Worm (Caenorhabditis elegans) whole organism, young adult: Measurements from ENCODE around the gene fbxa-164.

Source experiments
- D2030.7 ChIP-seq: fragments of 200-800 bp; sonication (Bioruptor generic); IDR thresholded peaks from 2 replicates; pipeline ENCODE4 v1.3.6; 2022; ENCODE audit warnings: missing genetic modification reagents, missing genetic modification characterization, missing compliant biosample characterization
- F33H1.4 ChIP-seq: fragments of 200-800 bp; sonication (Bioruptor generic); IDR thresholded peaks from 2 replicates; pipeline ENCODE4 v1.3.6; 2022; ENCODE audit warnings: missing genetic modification reagents, missing genetic modification characterization, missing compliant biosample characterization
- F49E8.2 ChIP-seq: sonication (generic microtip); optimal IDR thresholded peaks from 3 replicates; lab custom pipeline; 2017; ENCODE audit warnings: missing genetic modification characterization, mild to moderate bottlenecking, missing compliant biosample characterization, antibody characterized with exemption, moderate library complexity; ENCODE audit not compliant: insufficient read depth
- F52B5.7 ChIP-seq: sonication (generic microtip); optimal IDR thresholded peaks from 2 replicates; lab custom pipeline; 2016; ENCODE audit warnings: mild to moderate bottlenecking, missing genetic modification characterization, missing compliant biosample characterization
- Y67H2A.10 ChIP-seq: fragments of 200-800 bp; sonication (Bioruptor generic); conservative IDR thresholded peaks from 2 replicates; pipeline ENCODE4 v1.3.6; 2022; ENCODE audit warnings: missing genetic modification reagents, missing genetic modification characterization, missing compliant biosample characterization
- Y95B8A.8 ChIP-seq: fragments of 200-800 bp; sonication (Bioruptor generic); IDR thresholded peaks from 2 replicates; pipeline ENCODE4 v1.3.6; 2022; ENCODE audit warnings: missing genetic modification reagents, missing genetic modification characterization, missing compliant biosample characterization
- aptf-2 ChIP-seq: fragments of 200-800 bp; sonication (Bioruptor generic); conservative IDR thresholded peaks from 2 replicates; pipeline ENCODE4 v1.3.6; 2022; ENCODE audit warnings: missing genetic modification reagents, missing genetic modification characterization, missing compliant biosample characterization
- atf-7 ChIP-seq: sonication (generic microtip); optimal IDR thresholded peaks from 2 replicates; lab custom pipeline; 2017; ENCODE audit warnings: mild to moderate bottlenecking, missing genetic modification characterization, missing compliant biosample characterization
- attf-3 ChIP-seq: fragments of 200-800 bp; sonication (Bioruptor generic); conservative IDR thresholded peaks from 2 replicates; pipeline ENCODE4 v1.3.6; 2022; ENCODE audit warnings: missing genetic modification reagents, missing genetic modification characterization, missing compliant biosample characterization
- attf-5 ChIP-seq: fragments of 200-800 bp; sonication (Bioruptor generic); optimal IDR thresholded peaks from 2 replicates; lab custom pipeline; 2018; ENCODE audit warnings: mild to moderate bottlenecking, missing genetic modification characterization, missing compliant biosample characterization
- ccch-3 ChIP-seq: fragments of 200-800 bp; sonication (Bioruptor generic); optimal IDR thresholded peaks from 2 replicates; lab custom pipeline; 2018; ENCODE audit warnings: mild to moderate bottlenecking, missing genetic modification characterization, missing compliant biosample characterization
- ceh-40 ChIP-seq: fragments of 200-800 bp; sonication (Bioruptor generic); IDR thresholded peaks from 2 replicates; pipeline ENCODE4 v1.3.6; 2022; ENCODE audit warnings: missing genetic modification characterization, missing compliant biosample characterization
- ceh-91 ChIP-seq: fragments of 200-800 bp; sonication (Bioruptor generic); IDR thresholded peaks from 2 replicates; pipeline ENCODE4 v1.3.6; 2022; ENCODE audit warnings: missing genetic modification reagents, missing genetic modification characterization, missing compliant biosample characterization
- die-1 ChIP-seq: sonication (generic microtip); optimal IDR thresholded peaks from 2 replicates; lab custom pipeline; 2016; ENCODE audit warnings: missing genotype, mild to moderate bottlenecking, missing genetic modification characterization, missing compliant biosample characterization
- dox-1 ChIP-seq: fragments of 200-800 bp; sonication (Bioruptor generic); IDR thresholded peaks from 2 replicates; pipeline ENCODE4 v1.3.6; 2022; ENCODE audit warnings: missing genetic modification reagents, missing genetic modification characterization, missing compliant biosample characterization
- egl-18 ChIP-seq: fragments of 200-800 bp; sonication (Bioruptor generic); IDR thresholded peaks from 2 replicates; pipeline ENCODE4 v1.3.6; 2022; ENCODE audit warnings: missing genetic modification reagents, missing genetic modification characterization, missing compliant biosample characterization
- ekl-4 ChIP-seq: fragments of 200-800 bp; sonication (Bioruptor generic); IDR thresholded peaks from 2 replicates; pipeline ENCODE4 v1.3.6; 2022; ENCODE audit warnings: missing genetic modification reagents, missing genetic modification characterization, missing compliant biosample characterization
- hmg-1.2 ChIP-seq: fragments of 200-800 bp; sonication (Bioruptor generic); IDR thresholded peaks from 2 replicates; pipeline ENCODE4 v1.3.6; 2022; ENCODE audit warnings: missing genetic modification reagents, missing genetic modification characterization, missing compliant biosample characterization
- hmg-20 ChIP-seq: fragments of 200-800 bp; sonication (Bioruptor generic); IDR thresholded peaks from 2 replicates; pipeline ENCODE4 v1.3.6; 2022; ENCODE audit warnings: missing genetic modification reagents, missing genetic modification characterization, missing compliant biosample characterization
- hsf-1 ChIP-seq: fragments of 200-800 bp; sonication (Bioruptor generic); IDR thresholded peaks from 2 replicates; pipeline ENCODE4 v1.3.6; 2022; ENCODE audit warnings: missing genetic modification reagents, missing genetic modification characterization, missing compliant biosample characterization
- let-526 ChIP-seq: fragments of 200-800 bp; sonication (Bioruptor generic); IDR thresholded peaks from 2 replicates; pipeline ENCODE4 v1.3.6; 2022; ENCODE audit warnings: missing genetic modification reagents, missing genetic modification characterization, missing compliant biosample characterization
- let-607 ChIP-seq, 2 experiments: fragments of 200-800 bp in 1 of 2; sonication (Bioruptor generic) in 1 of 2; sonication (generic microtip) in 1 of 2; optimal IDR thresholded peaks; 2 replicates each; lab custom pipeline; 2016 to 2018; ENCODE audit warnings: mild to moderate bottlenecking in 2 of 2, missing compliant biosample characterization in 2 of 2, missing genetic modification characterization in 2 of 2, moderate library complexity in 2 of 2, missing genotype in 1 of 2
- lin-26 ChIP-seq: fragments of 200-800 bp; sonication (Bioruptor generic); IDR thresholded peaks from 2 replicates; pipeline ENCODE4 v1.3.6; 2022; ENCODE audit warnings: missing genetic modification reagents, missing genetic modification characterization, missing compliant biosample characterization
- lsl-1 ChIP-seq: fragments of 200-800 bp; sonication (Bioruptor generic); optimal IDR thresholded peaks from 2 replicates; lab custom pipeline; 2018; ENCODE audit warnings: mild to moderate bottlenecking, missing genetic modification characterization, moderate library complexity, missing compliant biosample characterization
- madf-6 ChIP-seq: fragments of 200-800 bp; sonication (Bioruptor generic); IDR thresholded peaks from 2 replicates; pipeline ENCODE4 v1.3.6; 2022; ENCODE audit warnings: missing genetic modification reagents, missing genetic modification characterization, missing compliant biosample characterization
- madf-8 ChIP-seq: fragments of 200-800 bp; sonication (Bioruptor generic); conservative IDR thresholded peaks from 2 replicates; pipeline ENCODE4 v1.3.6; 2022; ENCODE audit warnings: missing genetic modification reagents, missing genetic modification characterization, missing compliant biosample characterization
- mcd-1 ChIP-seq: fragments of 200-800 bp; sonication (Bioruptor generic); IDR thresholded peaks from 2 replicates; pipeline ENCODE4 v1.3.6; 2022; ENCODE audit warnings: missing genetic modification reagents, missing genetic modification characterization, missing compliant biosample characterization
- nhr-80 ChIP-seq: sonication (generic microtip); optimal IDR thresholded peaks from 2 replicates; lab custom pipeline; 2016; ENCODE audit warnings: missing genetic modification characterization, missing compliant biosample characterization
- pha-4 ChIP-seq: fragments of 150-350 bp; sonication (generic microtip); optimal IDR thresholded peaks from 2 replicates; lab custom pipeline; 2014; ENCODE audit warnings: missing biosample characterization, missing genetic modification reagents, missing genetic modification characterization
- rcor-1 ChIP-seq: fragments of 200-800 bp; sonication (Bioruptor generic); IDR thresholded peaks from 2 replicates; pipeline ENCODE4 v1.3.6; 2022; ENCODE audit warnings: missing genetic modification reagents, missing genetic modification characterization, missing compliant biosample characterization
- rec-8 ChIP-seq, 2 experiments: sonication (generic microtip); optimal IDR thresholded peaks; 2 replicates each; lab custom pipeline; 2016; ENCODE audit warnings: mild to moderate bottlenecking in 2 of 2, missing genetic modification characterization in 2 of 2, missing genetic modification reagents in 2 of 2, missing genotype in 2 of 2, missing biosample characterization in 1 of 2, missing compliant biosample characterization in 1 of 2, moderate library complexity in 1 of 2
- repo-1 ChIP-seq: sonication (generic microtip); optimal IDR thresholded peaks from 2 replicates; lab custom pipeline; 2017; ENCODE audit warnings: mild to moderate bottlenecking, missing genetic modification characterization, missing compliant biosample characterization
- tbp1 ChIP-seq: fragments of 200-800 bp; sonication (Bioruptor generic); optimal IDR thresholded peaks from 2 replicates; lab custom pipeline; 2018; ENCODE audit warnings: mild to moderate bottlenecking, missing genetic modification characterization, missing compliant biosample characterization

fbxa-164 gene

ce11 chrII:1613972-1614371 is at the start of gene fbxa-164:
fbxa-164 (minus strand) TSS chrII:1614072.
- TF ChIP-seq pha-4 (tag; lab: Kevin White, UChicago): no peak
- no peak for TF ChIP-seq lsl-1 (GFP tag; lab: Kevin White, UChicago)
- no peak for TF ChIP-seq egl-18 (GFP tag; lab: Robert Waterston, UW)
- TF ChIP-seq ccch-3 (GFP tag; lab: Kevin White, UChicago): no peak
- TF ChIP-seq atf-7: no peak
- TF ChIP-seq Y67H2A.10 (GFP tag; lab: Robert Waterston, UW): no peak
- TF ChIP-seq F49E8.2 (tag; lab: Kevin White, UChicago): no peak
- TF ChIP-seq ekl-4 (GFP tag; lab: Robert Waterston, UW): no peak
- TF ChIP-seq die-1: no peak
- TF ChIP-seq ceh-40: no peak
- no peak for TF ChIP-seq hsf-1
- no peak for TF ChIP-seq lin-26 (GFP tag; lab: Robert Waterston, UW)

DNA sequence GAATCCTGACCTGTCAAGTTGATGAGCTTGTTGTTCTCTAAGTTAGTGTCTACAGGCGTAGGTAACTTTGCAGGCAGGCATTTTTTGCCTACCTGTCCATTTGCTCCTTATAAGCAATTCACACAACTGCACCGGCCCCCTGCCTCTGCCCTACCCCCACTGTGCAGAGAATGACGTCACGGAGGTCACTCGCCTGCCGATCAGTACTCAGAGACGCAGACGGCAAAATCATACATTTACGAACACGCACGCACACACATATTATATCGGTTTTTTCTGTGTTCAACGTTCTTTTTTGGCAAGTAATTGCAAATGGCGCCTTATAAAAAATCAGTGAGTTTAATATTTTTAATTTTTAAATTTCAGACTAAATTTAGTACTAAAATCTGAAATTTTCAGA is 49.6 kb upstream of the fbxa-164 start, which contains the start of gene duxl-1:
duxl-1 (plus strand) TSS at position 184 of the 400 bp plus-strand sequence.
- TF ChIP-seq tbp1 (GFP tag; lab: Kevin White, UChicago) (peak; percentile 15), nhr-80 (tag; lab: Kevin White, UChicago) (peak; percentile 57), let-526 (GFP tag; lab: Robert Waterston, UW) (no peak), hmg-1.2 (GFP tag; lab: Robert Waterston, UW) (peak; percentile 53; the same call in 1 of the 2 replicates), atf-7 (peak; percentile 90), dox-1 (GFP tag; lab: Robert Waterston, UW) (peak; percentile 22; the same call in 1 of the 2 replicates), hmg-20 (GFP tag; lab: Robert Waterston, UW) (no peak), rec-8 (tag; optimal IDR thresholded peaks at IDR 0.05; lab: Kevin White, UChicago) (no peak), attf-5 (peak; percentile 61), let-607 (tag; optimal IDR thresholded peaks at IDR 0.05; lab: Kevin White, UChicago) (peak in 1 of 2 experiments; percentile 3)

ce11 chrII:1662881-1663280 is 49.0 kb upstream of the fbxa-164 start, which contains the start of gene ZC204.14:
ZC204.14 (minus strand) TSS chrII:1662949.
- TF ChIP-seq F52B5.7 (tag; lab: Kevin White, UChicago) (no peak), repo-1 (tag; lab: Kevin White, UChicago) (no peak), hmg-1.2 (GFP tag; lab: Robert Waterston, UW) (peak; percentile 77)

DNA sequence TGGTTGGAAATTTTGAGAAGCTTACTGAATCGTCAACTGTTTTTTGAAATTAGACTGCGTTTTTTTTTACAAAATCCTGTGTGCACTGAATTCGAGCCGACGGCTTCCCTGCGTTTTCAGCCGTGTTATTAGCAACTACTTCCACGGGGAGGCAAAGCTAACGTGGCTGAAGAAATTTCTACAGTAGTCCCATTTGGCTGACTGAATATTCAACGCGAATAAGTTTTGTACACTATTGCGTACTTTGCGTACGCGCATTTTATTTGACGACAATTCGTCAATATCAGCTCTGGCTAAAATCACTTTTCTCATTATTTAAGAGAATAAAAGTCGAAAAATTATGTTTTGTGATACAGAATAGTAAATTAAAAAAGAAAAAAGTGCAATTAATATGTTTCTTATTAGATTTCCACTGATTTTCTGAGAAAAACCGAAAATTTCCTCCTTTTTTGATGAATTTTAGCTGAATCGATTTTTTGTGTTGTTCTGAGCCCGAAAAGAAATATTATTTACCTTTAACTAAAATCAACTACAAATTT is 47.5 kb upstream of the fbxa-164 start:
- TF ChIP-seq rcor-1 (GFP tag; lab: Robert Waterston, UW) (peak; percentile 63; the same call in 1 of the 2 replicates), let-607 (tag; optimal IDR thresholded peaks at IDR 0.05; lab: Kevin White, UChicago) (peak in 1 of 2 experiments; percentile 28), D2030.7 (GFP tag; lab: Robert Waterston, UW) (peak; percentile 63), dox-1 (GFP tag; lab: Robert Waterston, UW) (peak; percentile 85), lsl-1 (GFP tag; lab: Kevin White, UChicago) (peak; percentile 22), ceh-91 (GFP tag; lab: Robert Waterston, UW) (peak; percentile 62), mcd-1 (peak; percentile 80), aptf-2 (GFP tag; lab: Robert Waterston, UW) (0 out of 2 replicates have a peak, but pooled peaks have one; percentile 58), F33H1.4 (peak; percentile 30; the same call in 1 of the 2 replicates), attf-3 (GFP tag; lab: Robert Waterston, UW) (peak; percentile 44; the same call in 1 of the 2 replicates), hmg-1.2 (GFP tag; lab: Robert Waterston, UW) (peak; percentile 91), Y95B8A.8 (GFP tag; lab: Robert Waterston, UW) (0 out of 2 replicates have a peak, but pooled peaks have one; percentile 53), madf-6 (GFP tag; lab: Robert Waterston, UW) (peak; percentile 56), madf-8 (GFP tag; lab: Robert Waterston, UW) (peak; percentile 53)
